Worm (Caenorhabditis elegans) whole organism, young adult: ENCODE results near the gene mrps-18B.

Experiments used
- C17E4.6 ChIP-seq: fragments of 200-800 bp; sonication (Bioruptor generic); IDR thresholded peaks from 2 replicates; pipeline ENCODE4 v1.3.6; 2022; ENCODE audit warnings: missing genetic modification reagents, missing genetic modification characterization, missing compliant biosample characterization
- F23B12.7 ChIP-seq: sonication (generic microtip); optimal IDR thresholded peaks from 2 replicates; lab custom pipeline; 2017; ENCODE audit warnings: missing genetic modification characterization, mild to moderate bottlenecking, missing compliant biosample characterization, antibody characterized with exemption, moderate library complexity; ENCODE audit not compliant: insufficient read depth
- F52B5.7 ChIP-seq: sonication (generic microtip); optimal IDR thresholded peaks from 2 replicates; lab custom pipeline; 2016; ENCODE audit warnings: mild to moderate bottlenecking, missing genetic modification characterization, missing compliant biosample characterization
- F55B11.4 ChIP-seq: sonication (generic microtip); optimal IDR thresholded peaks from 2 replicates; lab custom pipeline; 2016; ENCODE audit warnings: missing compliant biosample characterization, missing genetic modification characterization, borderline replicate concordance; ENCODE audit not compliant: insufficient read depth
- ZK185.1 ChIP-seq: sonication (generic microtip); optimal IDR thresholded peaks from 2 replicates; lab custom pipeline; 2016; ENCODE audit warnings: mild to moderate bottlenecking, missing genetic modification characterization, missing compliant biosample characterization; ENCODE audit not compliant: poor library complexity, severe bottlenecking
- atf-7 ChIP-seq: sonication (generic microtip); optimal IDR thresholded peaks from 2 replicates; lab custom pipeline; 2017; ENCODE audit warnings: mild to moderate bottlenecking, missing genetic modification characterization, missing compliant biosample characterization
- attf-3 ChIP-seq: fragments of 200-800 bp; sonication (Bioruptor generic); conservative IDR thresholded peaks from 2 replicates; pipeline ENCODE4 v1.3.6; 2022; ENCODE audit warnings: missing genetic modification reagents, missing genetic modification characterization, missing compliant biosample characterization
- attf-5 ChIP-seq: fragments of 200-800 bp; sonication (Bioruptor generic); optimal IDR thresholded peaks from 2 replicates; lab custom pipeline; 2018; ENCODE audit warnings: mild to moderate bottlenecking, missing genetic modification characterization, missing compliant biosample characterization
- cebp-1 ChIP-seq, 2 experiments: fragments of 200-800 bp in 1 of 2; sonication (Bioruptor generic) in 1 of 2; sonication (generic microtip) in 1 of 2; IDR thresholded peaks in 1 of 2; optimal IDR thresholded peaks in 1 of 2; 2 replicates each; pipeline versions ENCODE4 v1.3.6 to Lab custom; 2017 to 2022; ENCODE audit warnings: missing compliant biosample characterization in 2 of 2, missing genetic modification characterization in 2 of 2, mild to moderate bottlenecking in 1 of 2, missing genetic modification reagents in 1 of 2, moderate library complexity in 1 of 2
- cebp-2 ChIP-seq: fragments of 200-800 bp; sonication (Bioruptor generic); IDR thresholded peaks from 2 replicates; pipeline ENCODE4 v1.3.6; 2022; ENCODE audit warnings: missing genetic modification characterization, missing compliant biosample characterization
- ceh-58 ChIP-seq: fragments of 200-800 bp; sonication (Bioruptor generic); IDR thresholded peaks from 2 replicates; pipeline ENCODE4 v1.3.6; 2022; ENCODE audit warnings: missing genetic modification characterization, missing compliant biosample characterization
- ceh-79 ChIP-seq: sonication (generic microtip); optimal IDR thresholded peaks from 2 replicates; lab custom pipeline; 2017; ENCODE audit warnings: mild to moderate bottlenecking, missing genetic modification characterization, missing compliant biosample characterization
- dox-1 ChIP-seq: fragments of 200-800 bp; sonication (Bioruptor generic); IDR thresholded peaks from 2 replicates; pipeline ENCODE4 v1.3.6; 2022; ENCODE audit warnings: missing genetic modification reagents, missing genetic modification characterization, missing compliant biosample characterization
- ets-4 ChIP-seq: fragments of 200-800 bp; sonication (Bioruptor generic); optimal IDR thresholded peaks from 2 replicates; lab custom pipeline; 2018; ENCODE audit warnings: mild to moderate bottlenecking, missing genetic modification characterization, missing compliant biosample characterization
- hmg-1.2 ChIP-seq: fragments of 200-800 bp; sonication (Bioruptor generic); IDR thresholded peaks from 2 replicates; pipeline ENCODE4 v1.3.6; 2022; ENCODE audit warnings: missing genetic modification reagents, missing genetic modification characterization, missing compliant biosample characterization
- let-607 ChIP-seq, 2 experiments: fragments of 200-800 bp in 1 of 2; sonication (Bioruptor generic) in 1 of 2; sonication (generic microtip) in 1 of 2; optimal IDR thresholded peaks; 2 replicates each; lab custom pipeline; 2016 to 2018; ENCODE audit warnings: mild to moderate bottlenecking in 2 of 2, missing compliant biosample characterization in 2 of 2, missing genetic modification characterization in 2 of 2, moderate library complexity in 2 of 2, missing genotype in 1 of 2
- lin-35 ChIP-seq, 3 experiments: fragments of 150-350 bp in 2 of 3; sonication (generic microtip) in 1 of 3; optimal IDR thresholded peaks; 2 replicates each; lab custom pipeline; 2014 to 2018; ENCODE audit warnings: missing biosample characterization in 3 of 3, missing genetic modification characterization in 3 of 3, missing genetic modification reagents in 3 of 3
- lin-54 ChIP-seq: fragments of 200-800 bp; sonication (Bioruptor generic); optimal IDR thresholded peaks from 2 replicates; lab custom pipeline; 2018; ENCODE audit warnings: mild to moderate bottlenecking, missing genetic modification characterization, missing compliant biosample characterization
- madf-10 ChIP-seq: sonication (generic microtip); optimal IDR thresholded peaks from 2 replicates; lab custom pipeline; 2016; ENCODE audit warnings: mild to moderate bottlenecking, missing genetic modification characterization, missing compliant biosample characterization
- madf-3 ChIP-seq: fragments of 200-800 bp; sonication (Bioruptor generic); IDR thresholded peaks from 2 replicates; pipeline ENCODE4 v1.3.6; 2022; ENCODE audit warnings: missing genetic modification reagents, missing genetic modification characterization, missing compliant biosample characterization
- mcd-1 ChIP-seq: fragments of 200-800 bp; sonication (Bioruptor generic); IDR thresholded peaks from 2 replicates; pipeline ENCODE4 v1.3.6; 2022; ENCODE audit warnings: missing genetic modification reagents, missing genetic modification characterization, missing compliant biosample characterization
- nhr-179 ChIP-seq: sonication (generic microtip); optimal IDR thresholded peaks from 2 replicates; lab custom pipeline; 2016; ENCODE audit warnings: mild to moderate bottlenecking, missing genetic modification characterization, missing compliant biosample characterization
- nhr-80 ChIP-seq: sonication (generic microtip); optimal IDR thresholded peaks from 2 replicates; lab custom pipeline; 2016; ENCODE audit warnings: missing genetic modification characterization, missing compliant biosample characterization
- repo-1 ChIP-seq: sonication (generic microtip); optimal IDR thresholded peaks from 2 replicates; lab custom pipeline; 2017; ENCODE audit warnings: mild to moderate bottlenecking, missing genetic modification characterization, missing compliant biosample characterization
- sdz-38 ChIP-seq: sonication (generic microtip); optimal IDR thresholded peaks from 2 replicates; lab custom pipeline; 2016; ENCODE audit warnings: missing genotype, missing genetic modification characterization, missing compliant biosample characterization
- somi-1 ChIP-seq: fragments of 200-800 bp; sonication (Bioruptor generic); optimal IDR thresholded peaks from 2 replicates; lab custom pipeline; 2018; ENCODE audit warnings: mild to moderate bottlenecking, missing genetic modification characterization, missing compliant biosample characterization
- tbp1 ChIP-seq: fragments of 200-800 bp; sonication (Bioruptor generic); optimal IDR thresholded peaks from 2 replicates; lab custom pipeline; 2018; ENCODE audit warnings: mild to moderate bottlenecking, missing genetic modification characterization, missing compliant biosample characterization
- unc-62 ChIP-seq: fragments of 150-350 bp; optimal IDR thresholded peaks from 2 replicates; lab custom pipeline; 2014; ENCODE audit warnings: missing biosample characterization, missing genetic modification reagents, missing genetic modification characterization
- zfh-2 ChIP-seq: fragments of 200-800 bp; sonication (Bioruptor generic); conservative IDR thresholded peaks from 2 replicates; pipeline ENCODE4 v1.3.6; 2022; ENCODE audit warnings: missing genetic modification reagents, missing genetic modification characterization, missing compliant biosample characterization
- ztf-26 ChIP-seq: sonication (generic microtip); optimal IDR thresholded peaks from 2 replicates; lab custom pipeline; 2017; ENCODE audit warnings: missing genetic modification characterization, missing compliant biosample characterization

The mrps-18B gene

DNA sequence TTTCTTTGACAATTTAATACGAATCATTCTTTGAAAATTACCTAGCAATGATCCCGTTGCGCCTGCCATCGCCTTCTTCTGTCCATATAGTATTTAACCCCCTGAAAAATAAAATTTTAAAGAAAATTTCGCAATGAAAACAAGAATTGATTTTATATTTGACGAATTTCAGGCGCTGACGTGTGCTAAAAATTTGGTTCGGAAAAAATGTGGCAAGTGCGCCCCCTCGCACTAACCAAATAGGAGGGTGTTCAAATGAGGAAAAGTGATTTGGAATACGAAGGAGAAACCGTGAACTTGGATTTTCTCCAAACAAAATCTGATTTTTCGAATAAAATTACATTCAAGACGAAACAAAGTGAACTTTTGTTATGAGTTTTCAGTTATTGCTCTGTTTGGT lies 40.6 kb downstream of the mrps-18B start, which contains the start of gene stc-1:
Gene stc-1 (minus strand): TSS at position 101 of the 400 bp plus-strand sequence.
- peak; percentile 17 for TF ChIP-seq repo-1 (tag; lab: Kevin White, UChicago)
- no peak for TF ChIP-seq cebp-2
- TF ChIP-seq ztf-26 (tag; lab: Kevin White, UChicago) = no peak
- peak; percentile 35 for TF ChIP-seq lin-54
- peak; percentile 17 for TF ChIP-seq nhr-80 (tag; lab: Kevin White, UChicago)
- TF ChIP-seq lin-35 (GFP tag; optimal IDR thresholded peaks at IDR 0.05; lab: Kevin White, UChicago) = peak in 1 of 3 experiments; percentile 2
- peak; percentile 67 for TF ChIP-seq mcd-1 (GFP tag; lab: Robert Waterston, UW)
- peak; percentile 30 for TF ChIP-seq ZK185.1 (tag; lab: Kevin White, UChicago)
- peak; percentile 1 for TF ChIP-seq F23B12.7 (tag; lab: Kevin White, UChicago)
- TF ChIP-seq atf-7 (tag; lab: Kevin White, UChicago) = no peak
- peak; percentile 35 to 68 for TF ChIP-seq let-607 (tag; optimal IDR thresholded peaks at IDR 0.05; lab: Kevin White, UChicago)
- peak; percentile 28 for TF ChIP-seq attf-5 (GFP tag; lab: Kevin White, UChicago)
- TF ChIP-seq F52B5.7 = no peak
- TF ChIP-seq cebp-1 (GFP tag; IDR thresholded peaks at IDR 0.05; lab: Robert Waterston, UW) = peak; percentile 19; the same call in 1 of the 2 replicates
- TF ChIP-seq cebp-1 (tag; optimal IDR thresholded peaks at IDR 0.05; lab: Kevin White, UChicago) = peak; percentile 76
- no peak for TF ChIP-seq sdz-38 (tag; lab: Kevin White, UChicago)
- TF ChIP-seq, all 124 proteins: peak for 10

DNA sequence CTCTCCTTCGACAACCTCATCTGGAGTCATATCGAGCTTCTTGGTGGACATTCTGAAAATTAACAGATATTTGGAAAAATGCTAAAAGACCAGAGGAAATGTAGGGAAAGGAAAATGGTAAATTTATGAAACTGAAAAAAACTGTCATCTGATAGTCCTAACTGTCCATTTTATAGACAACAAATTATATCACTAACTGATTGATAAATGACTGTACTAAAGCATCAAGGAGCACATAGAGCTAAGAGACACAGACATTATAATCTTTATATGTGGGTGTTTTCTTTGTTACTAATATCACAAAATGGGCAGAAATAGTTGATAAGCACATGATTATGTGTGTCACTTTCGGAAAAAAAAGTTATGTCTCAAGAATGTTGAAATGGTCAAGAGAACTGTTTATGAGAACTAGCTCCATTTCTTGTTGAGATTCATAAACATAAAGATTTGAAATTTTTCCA lies 41.4 kb downstream of the mrps-18B start, which contains the start of gene F54C9.3:
Gene F54C9.3 (minus strand): TSS at position 51 of the 461 bp plus-strand sequence.
- TF ChIP-seq madf-10 (tag; lab: Kevin White, UChicago) (peak; percentile 12), nhr-179 (tag; lab: Kevin White, UChicago) (no peak), let-607 (tag; optimal IDR thresholded peaks at IDR 0.05; lab: Kevin White, UChicago) (peak in 1 of 2 experiments; percentile 74), hmg-1.2 (GFP tag; lab: Robert Waterston, UW) (peak; percentile 44; the same call in 1 of the 2 replicates), C17E4.6 (GFP tag; lab: Robert Waterston, UW) (no peak), ets-4 (peak; percentile 7), dox-1 (GFP tag; lab: Robert Waterston, UW) (0 out of 2 replicates have a peak, but pooled peaks have one; percentile 32), ceh-58 (no peak), attf-5 (GFP tag; lab: Kevin White, UChicago) (peak; percentile 57), cebp-1 (GFP tag; IDR thresholded peaks at IDR 0.05; lab: Robert Waterston, UW) (no peak; the same call in 1 of the 2 replicates), cebp-1 (tag; optimal IDR thresholded peaks at IDR 0.05; lab: Kevin White, UChicago) (peak; percentile 47), nhr-80 (tag; lab: Kevin White, UChicago) (peak; percentile 93), mcd-1 (GFP tag; lab: Robert Waterston, UW) (0 out of 2 replicates have a peak, but pooled peaks have one; percentile 19), unc-62 (GFP tag; lab: Kevin White, UChicago) (peak; percentile 66), F55B11.4 (tag; lab: Kevin White, UChicago) (no peak)

DNA sequence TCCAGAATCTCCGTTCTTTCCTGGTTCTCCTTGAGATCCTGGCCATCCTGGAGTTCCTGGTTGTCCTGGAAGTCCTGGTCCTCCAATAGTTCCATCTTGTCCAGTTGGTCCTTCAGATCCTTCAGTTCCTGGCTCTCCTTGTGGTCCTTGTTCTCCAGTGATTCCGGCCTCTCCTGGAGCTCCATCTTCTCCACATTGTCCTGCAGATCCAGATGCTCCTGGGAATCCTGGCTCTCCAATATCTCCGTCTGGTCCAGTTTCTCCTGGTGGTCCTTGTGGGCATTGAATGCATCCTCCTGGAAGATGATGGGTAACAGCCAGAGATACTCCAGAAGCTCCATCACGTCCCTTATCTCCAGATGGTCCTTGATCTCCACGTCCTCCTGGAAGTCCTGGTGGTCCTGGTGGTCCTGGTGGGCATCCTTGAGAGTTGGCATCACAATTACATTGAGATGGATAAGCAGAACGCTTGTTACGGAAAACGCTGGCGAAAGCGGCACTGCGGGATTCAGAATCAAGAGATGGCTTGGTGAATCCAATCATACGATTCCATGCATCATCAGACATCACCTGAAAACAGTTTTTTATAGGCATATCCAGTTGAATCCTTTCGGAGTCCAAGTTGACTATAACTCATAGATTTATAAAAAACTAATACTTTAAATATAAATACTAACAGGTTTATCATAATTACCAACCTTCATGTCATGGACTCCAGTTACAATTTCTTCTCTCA lies 42.9 kb downstream of the mrps-18B start:
- TF ChIP-seq madf-3 (GFP tag; lab: Robert Waterston, UW) (0 out of 2 replicates have a peak, but pooled peaks have one; percentile 41), tbp1 (GFP tag; lab: Kevin White, UChicago) (no peak), attf-3 (GFP tag; lab: Robert Waterston, UW) (0 out of 2 replicates have a peak, but pooled peaks have one; percentile 13), ceh-79 (tag; lab: Kevin White, UChicago) (peak; percentile 36), dox-1 (GFP tag; lab: Robert Waterston, UW) (0 out of 2 replicates have a peak, but pooled peaks have one; percentile 43), somi-1 (GFP tag; lab: Kevin White, UChicago) (no peak), zfh-2 (GFP tag; lab: Robert Waterston, UW) (peak; percentile 56)
